Fruit fly (Drosophila melanogaster): ENCODE data around the gene CrebA.

The CrebA gene

DNA sequence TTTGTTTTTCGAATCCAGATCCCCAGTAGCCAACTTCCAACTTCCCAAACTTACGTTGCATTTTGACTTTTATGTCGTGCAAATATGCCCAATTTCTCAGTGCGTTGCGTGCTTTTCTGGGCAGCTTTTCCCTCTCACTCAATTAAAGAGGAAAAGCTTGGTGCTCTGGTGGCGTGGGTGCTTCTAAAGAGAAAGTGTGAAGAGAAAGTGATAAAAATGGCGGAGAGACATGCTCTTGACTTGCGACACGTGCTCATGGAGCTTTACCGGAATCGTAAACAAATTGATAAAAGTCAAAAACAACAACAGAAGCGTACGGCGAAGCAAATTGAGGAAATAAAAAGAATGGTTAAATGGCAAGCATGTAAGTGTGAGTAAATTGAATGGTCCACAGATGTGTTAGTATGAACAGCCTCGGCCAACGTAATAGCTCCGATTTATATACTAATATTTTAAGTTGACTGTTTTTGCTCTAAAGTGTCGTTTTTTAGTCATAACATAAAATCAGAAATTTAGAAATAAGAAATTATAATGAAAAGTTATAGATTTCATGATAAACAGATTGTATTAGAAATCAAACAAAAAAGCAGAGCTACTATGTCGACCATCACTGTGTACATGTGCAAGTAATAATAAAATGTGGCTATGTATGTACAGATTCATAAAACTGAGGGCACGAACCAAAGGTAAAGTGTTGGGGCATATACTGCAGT lies 41.2 kb upstream of the CrebA start (continued):
- TF ChIP-seq dmrt99B (tag; optimal IDR thresholded peaks at IDR 0.05) (peak; percentile 73), BtbVII (GFP tag; optimal IDR thresholded peaks at IDR 0.05) (no peak), bsh (GFP tag; optimal IDR thresholded peaks at IDR 0.05) (peak in 1 of 2 experiments; percentile 1), CG18599 (GFP tag; optimal IDR thresholded peaks at IDR 0.05) (peak; percentile 44), Awh (GFP tag; IDR thresholded peaks at IDR 0.05) (0 out of 2 replicates have a peak, but pooled peaks have one; percentile 53), hbn (GFP tag; IDR thresholded peaks at IDR 0.05; ENCODE audit: partially characterized antibody) (no peak), Jarid2 (GFP tag; optimal IDR thresholded peaks at IDR 0.05) (peak; percentile 3), hb (GFP tag; IDR thresholded peaks at IDR 0.05; ENCODE audit: partially characterized antibody) (no peak), CG9932 (GFP tag; IDR thresholded peaks at IDR 0.05) (peak; percentile 37; the same call in 1 of the 2 replicates), B-H1 (GFP tag; IDR thresholded peaks at IDR 0.05) (no peak), ci (GFP tag; IDR thresholded peaks at IDR 0.05) (no peak; the same call in 2 of the 3 replicates), dmrt11E (tag; optimal IDR thresholded peaks at IDR 0.05) (no peak), phol (tag; optimal IDR thresholded peaks at IDR 0.05) (peak; percentile 36), aop (GFP tag; IDR thresholded peaks at IDR 0.05) (no peak), Dp (GFP tag; optimal IDR thresholded peaks at IDR 0.05) (no peak), eve (GFP tag; optimal IDR thresholded peaks at IDR 0.05) (no peak), CG6689 (GFP tag; IDR thresholded peaks at IDR 0.05) (0 out of 2 replicates have a peak, but pooled peaks have one; percentile 9), CG33557 (GFP tag; optimal IDR thresholded peaks at IDR 0.05) (no peak), CG15601 (tag; optimal IDR thresholded peaks at IDR 0.05) (peak; percentile 15), Hey (tag; optimal IDR thresholded peaks at IDR 0.05) (no peak), ken (GFP tag; IDR thresholded peaks at IDR 0.05) (no peak), CG11696 (GFP tag; IDR thresholded peaks at IDR 0.05) (peak; percentile 77), CG43689 (GFP tag; IDR thresholded peaks at IDR 0.05) (no peak), CG7372 (GFP tag; IDR thresholded peaks at IDR 0.05) (no peak), fu2 (GFP tag; optimal IDR thresholded peaks at IDR 0.05) (no peak), sug (tag; optimal IDR thresholded peaks at IDR 0.05) (peak; percentile 7), CG31388 (GFP tag; optimal IDR thresholded peaks at IDR 0.05) (no peak), CG34422 (GFP tag; IDR thresholded peaks at IDR 0.05) (peak; percentile 60; the same call in 1 of the 3 replicates), sob (GFP tag; IDR thresholded peaks at IDR 0.05) (no peak), CG13287 (GFP tag; IDR thresholded peaks at IDR 0.05; ENCODE audit: partially characterized antibody) (peak; percentile 21; the same call in 1 of the 2 replicates), ab (GFP tag; optimal IDR thresholded peaks at IDR 0.05) (no peak), CG2129 (GFP tag; IDR thresholded peaks at IDR 0.05; ENCODE audit: partially characterized antibody) (no peak), chn (GFP tag; optimal IDR thresholded peaks at IDR 0.05) (no peak), bowl (GFP tag; IDR thresholded peaks at IDR 0.05) (no peak), CG15073 (GFP tag; optimal IDR thresholded peaks at IDR 0.05) (no peak), HLH54F (GFP tag; optimal IDR thresholded peaks at IDR 0.05) (no peak), knrl (GFP tag; IDR thresholded peaks at IDR 0.05; ENCODE audit: partially characterized antibody) (no peak), Ptx1 (GFP tag; IDR thresholded peaks at IDR 0.05) (peak; percentile 52; the same call in 1 of the 2 replicates), schlank (tag; optimal IDR thresholded peaks at IDR 0.05) (no peak), lmd (GFP tag; IDR thresholded peaks at IDR 0.05) (peak; percentile 41; the same call in 1 of the 2 replicates), nerfin-2 (GFP tag; IDR thresholded peaks at IDR 0.05; ENCODE audit: partially characterized antibody) (no peak), wdn (GFP tag; IDR thresholded peaks at IDR 0.05) (no peak), crc (GFP tag; optimal IDR thresholded peaks at IDR 0.05) (no peak), CG30403 (GFP tag; optimal IDR thresholded peaks at IDR 0.05) (peak; percentile 7), Kr (GFP tag; optimal IDR thresholded peaks at IDR 0.05) (no peak), fd96Cb (tag; optimal IDR thresholded peaks at IDR 0.05) (peak; percentile 56)

Data from whole organism, embryonic.